Worm (Caenorhabditis elegans) whole organism, L1 larva: Measurements from ENCODE around the gene dmd-3.
A peak's percentile ranks its signal among the peaks of the same experiment; 100 is the strongest.

ENCODE experiments used
- C16A3.4 ChIP-seq: fragments of 150-350 bp; optimal IDR thresholded peaks from 2 replicates; lab custom pipeline; 2014; ENCODE audit warnings: missing biosample characterization, missing genetic modification characterization
- C34B4.2 ChIP-seq: sonication (generic microtip); optimal IDR thresholded peaks from 2 replicates; lab custom pipeline; 2017; ENCODE audit warnings: mild to moderate bottlenecking, missing genetic modification characterization, missing compliant biosample characterization
- F16B12.6 ChIP-seq: fragments of 150-350 bp; optimal IDR thresholded peaks from 2 replicates; lab custom pipeline; 2014; ENCODE audit warnings: missing biosample characterization, missing genetic modification characterization
- blmp-1 ChIP-seq: fragments of 150-350 bp; optimal IDR thresholded peaks from 2 replicates; lab custom pipeline; 2014; ENCODE audit warnings: missing biosample characterization, missing genetic modification characterization
- ceh-8 ChIP-seq: fragments of 200-800 bp; sonication (Bioruptor generic); optimal IDR thresholded peaks from 2 replicates; lab custom pipeline; 2018; ENCODE audit warnings: mild to moderate bottlenecking, missing genetic modification characterization, moderate library complexity, missing compliant biosample characterization
- ceh-82 ChIP-seq, 3 experiments: fragments of 150-350 bp in 1 of 3; sonication (generic microtip) in 2 of 3; optimal IDR thresholded peaks; 2 replicates each; lab custom pipeline; 2014 to 2017; ENCODE audit warnings: missing biosample characterization in 3 of 3, missing genetic modification characterization in 3 of 3
- ceh-90 ChIP-seq: sonication (generic microtip); optimal IDR thresholded peaks from 2 replicates; lab custom pipeline; 2016; ENCODE audit warnings: missing genetic modification characterization, missing compliant biosample characterization
- ces-1 ChIP-seq: fragments of 150-350 bp; optimal IDR thresholded peaks from 2 replicates; lab custom pipeline; 2014; ENCODE audit warnings: missing biosample characterization, missing genetic modification reagents, missing genetic modification characterization
- dsc-1 ChIP-seq: sonication (generic microtip); optimal IDR thresholded peaks from 2 replicates; lab custom pipeline; 2016; ENCODE audit warnings: mild to moderate bottlenecking, missing genetic modification characterization, missing compliant biosample characterization
- efl-1 ChIP-seq, 4 experiments: fragments of 150-350 bp; optimal IDR thresholded peaks in 3 of 4; peaks in 1 of 4; 1 replicate in 1 of 4; 2 replicates in 3 of 4; lab custom pipeline; 2014; ENCODE audit warnings: missing biosample characterization in 2 of 4, missing genetic modification characterization in 2 of 4, missing genetic modification reagents in 2 of 4
- efl-3 ChIP-seq: fragments of 200-800 bp; sonication (Bioruptor generic); optimal IDR thresholded peaks from 2 replicates; lab custom pipeline; 2018; ENCODE audit warnings: mild to moderate bottlenecking, missing genetic modification characterization, missing compliant biosample characterization
- egl-27 ChIP-seq, 2 experiments: fragments of 150-350 bp in 1 of 2; sonication (generic microtip); optimal IDR thresholded peaks; 3 replicates each; lab custom pipeline; 2017 to 2018; ENCODE audit warnings: missing biosample characterization in 2 of 2, missing genetic modification characterization in 2 of 2, missing genetic modification reagents in 2 of 2
- ets-5 ChIP-seq: fragments of 200-800 bp; sonication (Bioruptor generic); IDR thresholded peaks from 2 replicates; pipeline ENCODE4 v1.3.6; 2022; ENCODE audit warnings: missing genetic modification characterization, missing compliant biosample characterization
- fkh-4 ChIP-seq: sonication (generic microtip); optimal IDR thresholded peaks from 2 replicates; lab custom pipeline; 2016; ENCODE audit warnings: missing compliant biosample characterization, missing genetic modification characterization, borderline replicate concordance
- fkh-8 ChIP-seq: sonication (generic microtip); optimal IDR thresholded peaks from 2 replicates; lab custom pipeline; 2016; ENCODE audit warnings: mild to moderate bottlenecking, missing genetic modification characterization, missing compliant biosample characterization
- grh-1 ChIP-seq: fragments of 200-800 bp; sonication (Bioruptor generic); IDR thresholded peaks from 2 replicates; pipeline ENCODE4 v1.3.6; 2022; ENCODE audit warnings: missing genetic modification reagents, missing genetic modification characterization, missing compliant biosample characterization
- hpl-2 ChIP-seq: fragments of 150-350 bp; optimal IDR thresholded peaks from 2 replicates; lab custom pipeline; 2014; ENCODE audit warnings: missing biosample characterization, missing genetic modification reagents, missing genetic modification characterization
- irx-1 ChIP-seq: sonication (generic microtip); optimal IDR thresholded peaks from 2 replicates; lab custom pipeline; 2016; ENCODE audit warnings: missing genetic modification characterization, missing compliant biosample characterization
- isw-1 ChIP-seq: fragments of 200-800 bp; sonication (Bioruptor generic); IDR thresholded peaks from 2 replicates; pipeline ENCODE4 v1.3.6; 2022; ENCODE audit warnings: missing genetic modification characterization, missing compliant biosample characterization
- lin-14 ChIP-seq: fragments of 200-800 bp; sonication (Bioruptor generic); optimal IDR thresholded peaks from 2 replicates; lab custom pipeline; 2018; ENCODE audit warnings: mild to moderate bottlenecking, missing genetic modification characterization, moderate library complexity, missing compliant biosample characterization
- lin-35 ChIP-seq, 2 experiments: fragments of 150-350 bp; optimal IDR thresholded peaks; 2 replicates each; lab custom pipeline; 2014; ENCODE audit warnings: missing biosample characterization in 2 of 2, missing genetic modification characterization in 2 of 2, missing genetic modification reagents in 2 of 2
- lin-39 ChIP-seq: fragments of 150-350 bp; optimal IDR thresholded peaks from 2 replicates; lab custom pipeline; 2014; ENCODE audit warnings: missing biosample characterization, missing genetic modification reagents, missing genetic modification characterization
- lsy-2 ChIP-seq, 2 experiments: fragments of 150-350 bp; optimal IDR thresholded peaks; 2 replicates each; lab custom pipeline; 2014; ENCODE audit warnings: missing biosample characterization in 2 of 2, missing genetic modification characterization in 2 of 2
- mdl-1 ChIP-seq, 2 experiments: fragments of 150-350 bp; optimal IDR thresholded peaks; 2 replicates each; lab custom pipeline; 2014 to 2017; ENCODE audit warnings: missing biosample characterization in 2 of 2, missing genetic modification characterization in 2 of 2, inconsistent platforms in 1 of 2
- nhr-11 ChIP-seq: fragments of 150-350 bp; optimal IDR thresholded peaks from 2 replicates; lab custom pipeline; 2014; ENCODE audit warnings: missing biosample characterization, missing genetic modification characterization
- nhr-19 ChIP-seq: fragments of 200-800 bp; sonication (Bioruptor generic); conservative IDR thresholded peaks from 2 replicates; pipeline ENCODE4 v1.3.6; 2022; ENCODE audit warnings: missing genetic modification characterization, missing compliant biosample characterization
- nhr-20 ChIP-seq: sonication (generic microtip); optimal IDR thresholded peaks from 2 replicates; lab custom pipeline; 2016; ENCODE audit warnings: mild to moderate bottlenecking, missing genetic modification characterization, missing compliant biosample characterization
- nhr-237 ChIP-seq: fragments of 150-350 bp; optimal IDR thresholded peaks from 2 replicates; lab custom pipeline; 2014; ENCODE audit warnings: missing biosample characterization, missing genetic modification characterization
- nhr-47 ChIP-seq: sonication (generic microtip); optimal IDR thresholded peaks from 2 replicates; lab custom pipeline; 2016; ENCODE audit warnings: mild to moderate bottlenecking, missing genetic modification characterization, moderate library complexity, missing compliant biosample characterization
- nhr-71 ChIP-seq: sonication (generic microtip); optimal IDR thresholded peaks from 2 replicates; lab custom pipeline; 2016; ENCODE audit warnings: mild to moderate bottlenecking, missing genetic modification characterization, moderate library complexity, missing compliant biosample characterization
- nhr-85 ChIP-seq: sonication (generic microtip); peaks from one replicate; lab custom pipeline; 2016; ENCODE audit warnings: missing genetic modification characterization, inconsistent platforms, missing compliant biosample characterization
- nhr-90 ChIP-seq: sonication (generic microtip); optimal IDR thresholded peaks from 2 replicates; lab custom pipeline; 2016; ENCODE audit warnings: mild to moderate bottlenecking, missing genetic modification characterization, missing compliant biosample characterization; ENCODE audit not compliant: poor library complexity
- pag-3 ChIP-seq: sonication (generic microtip); optimal IDR thresholded peaks from 2 replicates; lab custom pipeline; 2017; ENCODE audit warnings: missing genetic modification characterization, mild to moderate bottlenecking, missing compliant biosample characterization, antibody characterized with exemption, borderline replicate concordance; ENCODE audit not compliant: insufficient read depth
- pax-3 ChIP-seq: fragments of 200-800 bp; sonication (Bioruptor generic); optimal IDR thresholded peaks from 2 replicates; lab custom pipeline; 2018; ENCODE audit warnings: mild to moderate bottlenecking, missing genetic modification characterization, moderate library complexity, missing compliant biosample characterization
- snpc-4 ChIP-seq: fragments of 150-350 bp; optimal IDR thresholded peaks from 2 replicates; lab custom pipeline; 2014; ENCODE audit warnings: missing biosample characterization, missing genetic modification characterization
- snu-23 ChIP-seq: sonication (generic microtip); optimal IDR thresholded peaks from 2 replicates; lab custom pipeline; 2016; ENCODE audit warnings: missing genetic modification characterization, missing compliant biosample characterization
- sptf-1 ChIP-seq: fragments of 150-350 bp; optimal IDR thresholded peaks from 2 replicates; lab custom pipeline; 2014; ENCODE audit warnings: missing biosample characterization, missing genetic modification characterization
- sup-37 ChIP-seq: fragments of 200-800 bp; sonication (Bioruptor generic); optimal IDR thresholded peaks from 2 replicates; lab custom pipeline; 2018; ENCODE audit warnings: mild to moderate bottlenecking, missing genetic modification characterization, missing compliant biosample characterization
- swsn-7 ChIP-seq: sonication (generic microtip); optimal IDR thresholded peaks from 2 replicates; lab custom pipeline; 2016; ENCODE audit warnings: missing genetic modification characterization, missing compliant biosample characterization
- tbx-2 ChIP-seq: sonication (generic microtip); optimal IDR thresholded peaks from 2 replicates; lab custom pipeline; 2016; ENCODE audit warnings: missing genetic modification characterization, missing compliant biosample characterization
- unc-130 ChIP-seq: fragments of 150-350 bp; optimal IDR thresholded peaks from 2 replicates; lab custom pipeline; 2017; ENCODE audit warnings: missing biosample characterization, missing genetic modification characterization, inconsistent platforms
- unc-62 ChIP-seq: fragments of 150-350 bp; optimal IDR thresholded peaks from 2 replicates; lab custom pipeline; 2014; ENCODE audit warnings: missing biosample characterization, missing genetic modification reagents, missing genetic modification characterization
- unc-86 ChIP-seq: sonication (generic microtip); optimal IDR thresholded peaks from 2 replicates; lab custom pipeline; 2016; ENCODE audit warnings: missing genetic modification characterization, missing compliant biosample characterization
- vab-15 ChIP-seq: sonication (generic microtip); optimal IDR thresholded peaks from 2 replicates; lab custom pipeline; 2017; ENCODE audit warnings: missing genotype, mild to moderate bottlenecking, missing genetic modification characterization, missing compliant biosample characterization

dmd-3 gene

ce11 chrV:19668213-19668612 lies 13.2 kb upstream of the dmd-3 start:
- TF ChIP-seq ces-1 (no peak), nhr-47 (tag; lab: Kevin White, UChicago) (peak; percentile 44), pax-3 (peak; percentile 5), unc-130 (tag; lab: Kevin White, UChicago) (no peak), nhr-71 (tag; lab: Kevin White, UChicago) (peak; percentile 63), dsc-1 (tag; lab: Kevin White, UChicago) (peak; percentile 47), fkh-8 (tag; lab: Kevin White, UChicago) (peak; percentile 91)

- TF ChIP-seq sup-37 (no peak), snpc-4 (tag; lab: Kevin White, UChicago) (no peak), F16B12.6 (tag; lab: Kevin White, UChicago) (no peak), unc-86 (tag; lab: Kevin White, UChicago) (no peak), egl-27 (tag; optimal IDR thresholded peaks at IDR 0.05; lab: Kevin White, UChicago) (no peak), isw-1 (GFP tag; lab: Robert Waterston, UW) (no peak), unc-130 (tag; lab: Kevin White, UChicago) (no peak), nhr-20 (no peak), sptf-1 (tag; lab: Kevin White, UChicago) (no peak), pag-3 (tag; lab: Kevin White, UChicago) (no peak)
Measured at ce11 chrV:19667716-19668115, 12.7 kb upstream of the dmd-3 start.

- TF ChIP-seq ceh-82 (tag; optimal IDR thresholded peaks at IDR 0.05; lab: Kevin White, UChicago) (peak in 1 of 3 experiments; percentile 45), efl-3 (GFP tag; lab: Kevin White, UChicago) (no peak), lsy-2 (tag; optimal IDR thresholded peaks at IDR 0.05; lab: Kevin White, UChicago) (peak in 1 of 2 experiments; percentile 34), mdl-1 (tag; optimal IDR thresholded peaks at IDR 0.05; lab: Kevin White, UChicago) (peak in 1 of 2 experiments; percentile 43), unc-62 (no peak), efl-1 (optimal IDR thresholded peaks at IDR 0.05; lab: Kevin White, UChicago) (peak in 1 of 2 experiments; percentile 6), efl-1 (GFP tag; optimal IDR thresholded peaks at IDR 0.05 in 1 of 2; lab: Kevin White, UChicago) (peak; percentile 17 to 58), nhr-85 (tag; lab: Kevin White, UChicago) (peak; percentile 94), nhr-237 (tag; lab: Kevin White, UChicago) (peak; percentile 8), grh-1 (0 out of 2 replicates have a peak, but pooled peaks have one; percentile 18), ceh-90 (tag; lab: Kevin White, UChicago) (no peak), unc-130 (tag; lab: Kevin White, UChicago) (no peak), ets-5 (GFP tag; lab: Robert Waterston, UW) (no peak), C16A3.4 (peak; percentile 11), swsn-7 (tag; lab: Kevin White, UChicago) (peak; percentile 15), lin-39 (no peak), nhr-11 (tag; lab: Kevin White, UChicago) (peak; percentile 11), C34B4.2 (no peak), fkh-4 (tag; lab: Kevin White, UChicago) (no peak), irx-1 (tag; lab: Kevin White, UChicago) (peak; percentile 45), vab-15 (tag; lab: Kevin White, UChicago) (peak; percentile 33), blmp-1 (tag; lab: Kevin White, UChicago) (peak; percentile 32), snu-23 (GFP tag; lab: Kevin White, UChicago) (peak; percentile 36), nhr-90 (tag; lab: Kevin White, UChicago) (peak; percentile 48), sup-37 (no peak), nhr-19 (GFP tag; lab: Robert Waterston, UW) (0 out of 2 replicates have a peak, but pooled peaks have one; percentile 32), nhr-20 (peak; percentile 15), lin-35 (GFP tag; optimal IDR thresholded peaks at IDR 0.05; lab: Kevin White, UChicago) (peak in 1 of 2 experiments; percentile 35), ces-1 (no peak), ceh-8 (GFP tag; lab: Kevin White, UChicago) (no peak), unc-86 (tag; lab: Kevin White, UChicago) (no peak), lin-14 (GFP tag; lab: Kevin White, UChicago) (peak; percentile 82), tbx-2 (tag; lab: Kevin White, UChicago) (peak; percentile 40), nhr-71 (tag; lab: Kevin White, UChicago) (no peak), hpl-2 (no peak)
Measured at ce11 chrV:19666308-19666707, 11.3 kb upstream of the dmd-3 start.
